ENCODE assay signal across 1 fruit fly cellular context in genomic region chr3R:26543441-26543826, dm6.
TF ChIP-seq lines count a peak whose summit lies in the region.

No protein-coding gene starts in this region.

TF ChIP-seq in whole organism, prepupa, 60 proteins besides CTCF, POLR2A, EP300 and RAD21 (continued from another document):
- TF ChIP-seq acj6 (GFP tag; optimal IDR thresholded peaks at IDR 0.05; lab: Kevin White, UChicago): no peak
- peak; percentile 41 for TF ChIP-seq CG9139 (GFP tag; optimal IDR thresholded peaks at IDR 0.05; lab: Kevin White, UChicago)
- no peak for TF ChIP-seq fd85E (GFP tag; optimal IDR thresholded peaks at IDR 0.05; lab: Kevin White, UChicago)
- TF ChIP-seq CG6854 (GFP tag; optimal IDR thresholded peaks at IDR 0.05; lab: Kevin White, UChicago): no peak
- no peak for TF ChIP-seq Ets21C (GFP tag; optimal IDR thresholded peaks at IDR 0.05; lab: Kevin White, UChicago)
- TF ChIP-seq Smox (GFP tag; optimal IDR thresholded peaks at IDR 0.05; lab: Kevin White, UChicago): no peak
- TF ChIP-seq Eip93F (GFP tag; optimal IDR thresholded peaks at IDR 0.05; lab: Kevin White, UChicago): no peak
- no peak for TF ChIP-seq CG1621 (tag; optimal IDR thresholded peaks at IDR 0.05; lab: Kevin White, UChicago)
- peak; percentile 39 to 57 for TF ChIP-seq ss (GFP tag; optimal IDR thresholded peaks at IDR 0.05; lab: Kevin White, UChicago)
- TF ChIP-seq svp (GFP tag; lab: Kevin White, UChicago): peak; percentile 17
- TF ChIP-seq CG4318 (GFP tag; optimal IDR thresholded peaks at IDR 0.05; lab: Kevin White, UChicago): peak; percentile 28
TF ChIP-seq in whole organism, prepupa: peak in this region for 26.
